Fruit fly (Drosophila melanogaster) whole organism, embryonic: Measurements from ENCODE around the gene Tmep.
A peak's percentile ranks its signal among the peaks of the same experiment; 100 is the strongest.

Source experiments
- Aef1 ChIP-seq: fragments of 200-800 bp; sonication (Bioruptor generic); IDR thresholded peaks from 3 replicates; pipeline ENCODE4 v1.3.6; 2022; ENCODE audit warnings: missing biosample characterization, missing genetic modification characterization
- Atf3 ChIP-seq: fragments of 200-800 bp; sonication (Bioruptor generic); optimal IDR thresholded peaks from 3 replicates; lab custom pipeline; 2016; ENCODE audit warnings: missing biosample characterization, missing genetic modification characterization
- Awh ChIP-seq: fragments of 200-800 bp; sonication (Bioruptor generic); IDR thresholded peaks from 2 replicates; pipeline ENCODE4, ENCODE4 v1.3.6; 2022; ENCODE audit warnings: missing biosample characterization, missing genetic modification characterization
- CG10274 ChIP-seq: fragments of 200-800 bp; sonication (Bioruptor generic); optimal IDR thresholded peaks from 3 replicates; lab custom pipeline; 2017; ENCODE audit warnings: missing biosample characterization, mild to moderate bottlenecking, missing genetic modification characterization
- CG10431 ChIP-seq: fragments of 200-800 bp; sonication (Bioruptor generic); optimal IDR thresholded peaks from 3 replicates; lab custom pipeline; 2018; ENCODE audit warnings: missing biosample characterization, mild to moderate bottlenecking, missing genetic modification characterization
- CG11247 ChIP-seq: fragments of 200-800 bp; sonication (Bioruptor generic); IDR thresholded peaks from 2 replicates; pipeline ENCODE4 v1.3.6; 2022; ENCODE audit warnings: missing biosample characterization, missing genetic modification characterization
- CG11695 ChIP-seq: fragments of 200-800 bp; sonication (Bioruptor generic); IDR thresholded peaks from 3 replicates; pipeline ENCODE4 v1.3.6; 2022; ENCODE audit warnings: missing biosample characterization, missing genetic modification characterization
- CG12391 ChIP-seq: fragments of 200-800 bp; sonication (Bioruptor generic); optimal IDR thresholded peaks from 3 replicates; lab custom pipeline; 2018; ENCODE audit warnings: missing biosample characterization, mild to moderate bottlenecking, missing genetic modification characterization, moderate library complexity
- CG13123 ChIP-seq: fragments of 200-800 bp; sonication (Bioruptor generic); optimal IDR thresholded peaks from 2 replicates; lab custom pipeline; 2016; ENCODE audit warnings: missing biosample characterization, missing genetic modification characterization
- CG14014 ChIP-seq: fragments of 200-800 bp; sonication (Bioruptor generic); IDR thresholded peaks from 2 replicates; pipeline ENCODE4 v1.3.6; 2022; ENCODE audit warnings: missing biosample characterization, missing genetic modification characterization
- CG16813 ChIP-seq: fragments of 200-800 bp; sonication (Bioruptor generic); IDR thresholded peaks from 3 replicates; pipeline ENCODE4 v1.3.6; 2022; ENCODE audit warnings: missing biosample characterization, missing genetic modification characterization; ENCODE audit not compliant: partially characterized antibody
- CG1792 ChIP-seq: fragments of 200-800 bp; sonication (Bioruptor generic); optimal IDR thresholded peaks from 2 replicates; lab custom pipeline; 2016; ENCODE audit warnings: missing biosample characterization, missing genetic modification characterization
- CG2120 ChIP-seq: fragments of 200-800 bp; sonication (Bioruptor generic); optimal IDR thresholded peaks from 3 replicates; lab custom pipeline; 2016; ENCODE audit warnings: missing biosample characterization, missing genetic modification characterization
- CG31441 ChIP-seq: fragments of 200-800 bp; sonication (Bioruptor generic); IDR thresholded peaks from 2 replicates; pipeline ENCODE4 v1.3.6; 2022; ENCODE audit warnings: missing biosample characterization, missing genetic modification characterization
- CG34422 ChIP-seq: fragments of 200-800 bp; sonication (Bioruptor generic); IDR thresholded peaks from 3 replicates; pipeline ENCODE4 v1.3.6; 2022; ENCODE audit warnings: missing biosample characterization, missing genetic modification characterization
- CG3847 ChIP-seq: fragments of 200-800 bp; sonication (Bioruptor generic); IDR thresholded peaks from 2 replicates; pipeline ENCODE4 v1.3.6; 2022; ENCODE audit warnings: missing biosample characterization, missing genetic modification characterization
- CG4730 ChIP-seq: fragments of 200-800 bp; sonication (Bioruptor generic); IDR thresholded peaks from 2 replicates; pipeline ENCODE4 v1.3.6; 2022; ENCODE audit warnings: missing biosample characterization, missing genetic modification characterization
- CG6654 ChIP-seq: fragments of 200-800 bp; sonication (Bioruptor generic); optimal IDR thresholded peaks from 2 replicates; lab custom pipeline; 2017; ENCODE audit warnings: missing biosample characterization, mild to moderate bottlenecking, missing genetic modification characterization
- CG6791 ChIP-seq: fragments of 200-800 bp; sonication (Bioruptor generic); IDR thresholded peaks from 3 replicates; pipeline ENCODE4 v1.3.6; 2022; ENCODE audit warnings: missing biosample characterization, missing genetic modification characterization; ENCODE audit not compliant: partially characterized antibody
- CG7786 ChIP-seq: fragments of 200-800 bp; sonication (Bioruptor generic); optimal IDR thresholded peaks from 2 replicates; lab custom pipeline; 2016; ENCODE audit warnings: missing biosample characterization, missing genetic modification characterization
- CG8478 ChIP-seq: fragments of >200 bp; optimal IDR thresholded peaks from 2 replicates; lab custom pipeline; 2018
- CG8944 ChIP-seq: fragments of 200-800 bp; sonication (Bioruptor generic); optimal IDR thresholded peaks from 3 replicates; lab custom pipeline; 2016; ENCODE audit warnings: missing biosample characterization, missing genetic modification characterization
- CG9215 ChIP-seq: fragments of 200-800 bp; sonication (Bioruptor generic); IDR thresholded peaks from 2 replicates; pipeline ENCODE4 v1.3.6; 2022; ENCODE audit warnings: missing biosample characterization, missing genetic modification characterization
- CG9932 ChIP-seq: fragments of 200-800 bp; sonication (Bioruptor generic); IDR thresholded peaks from 2 replicates; pipeline ENCODE4 v1.3.6; 2022; ENCODE audit warnings: missing biosample characterization, missing genetic modification characterization
- D19B ChIP-seq: fragments of 200-800 bp; sonication (Bioruptor generic); optimal IDR thresholded peaks from 2 replicates; lab custom pipeline; 2017; ENCODE audit warnings: missing biosample characterization, mild to moderate bottlenecking, missing genetic modification characterization
- Dbx ChIP-seq: fragments of 200-800 bp; sonication (Bioruptor generic); IDR thresholded peaks from 3 replicates; pipeline ENCODE4 v1.3.6; 2022; ENCODE audit warnings: missing biosample characterization, missing genetic modification characterization
- Ets65A ChIP-seq: fragments of 200-800 bp; sonication (Bioruptor generic); peaks from one replicate; lab custom pipeline; 2016; ENCODE audit warnings: missing biosample characterization, missing genetic modification characterization
- HHEX ChIP-seq: fragments of 200-800 bp; sonication (Bioruptor generic); optimal IDR thresholded peaks from 3 replicates; lab custom pipeline; 2017; ENCODE audit warnings: missing biosample characterization, mild to moderate bottlenecking, missing genetic modification characterization, missing genetic modification reagents
- Hmx ChIP-seq: fragments of 200-800 bp; sonication (Bioruptor generic); optimal IDR thresholded peaks from 2 replicates; lab custom pipeline; 2016; ENCODE audit warnings: missing biosample characterization, missing genetic modification characterization
- Max ChIP-seq: fragments of 200-800 bp; sonication (Bioruptor generic); optimal IDR thresholded peaks from 2 replicates; lab custom pipeline; 2016; ENCODE audit warnings: missing biosample characterization, mild to moderate bottlenecking, missing genetic modification characterization
- Med ChIP-seq: fragments of 200-800 bp; sonication (Bioruptor generic); peaks from one replicate; lab custom pipeline; 2016; ENCODE audit warnings: missing biosample characterization, missing genetic modification characterization, mild to moderate bottlenecking, inconsistent platforms, moderate library complexity
- NFAT ChIP-seq: fragments of 200-800 bp; sonication (Bioruptor generic); IDR thresholded peaks from 2 replicates; pipeline ENCODE4 v1.3.6; 2022; ENCODE audit warnings: missing biosample characterization, missing genetic modification characterization
- NK7.1 ChIP-seq: fragments of 200-800 bp; sonication (Bioruptor generic); optimal IDR thresholded peaks from 3 replicates; lab custom pipeline; 2016; ENCODE audit warnings: missing biosample characterization, missing genetic modification characterization
- Neu2 ChIP-seq: fragments of 200-800 bp; sonication (Bioruptor generic); optimal IDR thresholded peaks from 3 replicates; lab custom pipeline; 2016; ENCODE audit warnings: missing biosample characterization, missing genetic modification characterization, borderline replicate concordance
- Opbp ChIP-seq: fragments of 200-800 bp; sonication (Bioruptor generic); IDR thresholded peaks from 3 replicates; pipeline ENCODE4 v1.3.6; 2022; ENCODE audit warnings: missing biosample characterization, missing genetic modification characterization; ENCODE audit not compliant: partially characterized antibody
- fd102C ChIP-seq: fragments of 200-800 bp; sonication (Bioruptor generic); optimal IDR thresholded peaks from 2 replicates; lab custom pipeline; 2018; ENCODE audit warnings: missing biosample characterization, mild to moderate bottlenecking, missing genetic modification characterization, moderate library complexity
- gce ChIP-seq: fragments of 200-800 bp; sonication (Bioruptor generic); IDR thresholded peaks from 3 replicates; pipeline ENCODE4 v1.3.6; 2022; ENCODE audit warnings: missing biosample characterization, missing genetic modification characterization
- gem ChIP-seq: fragments of 200-800 bp; sonication (Bioruptor generic); optimal IDR thresholded peaks from 2 replicates; lab custom pipeline; 2019; ENCODE audit warnings: missing biosample characterization, mild to moderate bottlenecking, missing genetic modification characterization, moderate library complexity
- ind ChIP-seq: fragments of 200-800 bp; sonication (Bioruptor generic); optimal IDR thresholded peaks from 3 replicates; lab custom pipeline; 2016; ENCODE audit warnings: missing biosample characterization, missing genetic modification characterization
- lab ChIP-seq: fragments of 200-800 bp; sonication (Bioruptor generic); optimal IDR thresholded peaks from 3 replicates; lab custom pipeline; 2017; ENCODE audit warnings: missing biosample characterization, missing genetic modification characterization, mild to moderate bottlenecking, moderate library complexity, missing genetic modification reagents
- lilli ChIP-seq: fragments of 200-800 bp; sonication (Bioruptor generic); optimal IDR thresholded peaks from 3 replicates; lab custom pipeline; 2016; ENCODE audit warnings: missing biosample characterization, missing genetic modification characterization
- mam ChIP-seq: fragments of 200-800 bp; sonication (Bioruptor generic); optimal IDR thresholded peaks from 3 replicates; lab custom pipeline; 2016; ENCODE audit warnings: missing biosample characterization, missing genetic modification characterization
- nerfin-2 ChIP-seq: fragments of 200-800 bp; sonication (Bioruptor generic); IDR thresholded peaks from 2 replicates; pipeline ENCODE4 v1.3.6; 2022; ENCODE audit warnings: missing biosample characterization, missing genetic modification characterization; ENCODE audit not compliant: partially characterized antibody
- phol ChIP-seq: fragments of 200-800 bp; sonication (Bioruptor generic); optimal IDR thresholded peaks from 3 replicates; lab custom pipeline; 2018; ENCODE audit warnings: missing biosample characterization, mild to moderate bottlenecking, missing genetic modification characterization, moderate library complexity
- run ChIP-seq: fragments of 200-800 bp; sonication (Bioruptor generic); optimal IDR thresholded peaks from 3 replicates; lab custom pipeline; 2018; ENCODE audit warnings: missing biosample characterization, mild to moderate bottlenecking, missing genetic modification characterization
- sd ChIP-seq: fragments of 200-800 bp; sonication (Bioruptor generic); optimal IDR thresholded peaks from 3 replicates; lab custom pipeline; 2018; ENCODE audit warnings: missing biosample characterization, mild to moderate bottlenecking, missing genetic modification characterization, moderate library complexity
- sob ChIP-seq: fragments of 200-800 bp; sonication (Bioruptor generic); IDR thresholded peaks from 2 replicates; pipeline ENCODE4 v1.3.6; 2022; ENCODE audit warnings: missing biosample characterization, missing genetic modification characterization
- tgo ChIP-seq: fragments of 200-800 bp; sonication (Bioruptor generic); IDR thresholded peaks from 3 replicates; pipeline ENCODE4 v1.3.6; 2022; ENCODE audit warnings: missing biosample characterization, missing genetic modification characterization
- tin ChIP-seq: fragments of 200-800 bp; sonication (Bioruptor generic); optimal IDR thresholded peaks from 3 replicates; lab custom pipeline; 2016; ENCODE audit warnings: missing biosample characterization, missing genetic modification characterization
- tio ChIP-seq: fragments of 200-800 bp; sonication (Bioruptor generic); optimal IDR thresholded peaks from 2 replicates; lab custom pipeline; 2017; ENCODE audit warnings: missing biosample characterization, missing genetic modification characterization, inconsistent platforms
- z ChIP-seq: fragments of 200-800 bp; sonication (Bioruptor generic); IDR thresholded peaks from 3 replicates; pipeline ENCODE4 v1.3.6; 2022; ENCODE audit warnings: missing biosample characterization, missing genetic modification characterization
- zfh2 ChIP-seq: fragments of 200-800 bp; sonication (Bioruptor generic); optimal IDR thresholded peaks from 2 replicates; lab custom pipeline; 2016; ENCODE audit warnings: missing biosample characterization, missing genetic modification characterization

Gene Tmep

dm6 chr3L:1609611-1610010 lies 40.6 kb downstream of the Tmep start (continued):
- TF ChIP-seq mam (GFP tag; lab: Kevin White, UChicago) (peak; percentile 45), HHEX (peak; percentile 34), Dbx (GFP tag; lab: Robert Waterston, UW) (peak; percentile 79), CG4730 (GFP tag; lab: Robert Waterston, UW) (no peak), CG7786 (GFP tag; lab: Kevin White, UChicago) (peak; percentile 29), sob (GFP tag; lab: Robert Waterston, UW) (0 out of 2 replicates have a peak, but pooled peaks have one; percentile 43), CG10431 (GFP tag; lab: Kevin White, UChicago) (no peak), tin (GFP tag; lab: Kevin White, UChicago) (no peak), gem (tag; lab: Kevin White, UChicago) (peak; percentile 59), CG31441 (peak; percentile 31; the same call in 1 of the 2 replicates), CG14014 (peak; percentile 54), Opbp (GFP tag; lab: Robert Waterston, UW) (no peak), nerfin-2 (GFP tag; lab: Robert Waterston, UW) (no peak), tgo (GFP tag; lab: Robert Waterston, UW) (peak; percentile 41; the same call in 1 of the 3 replicates), CG8944 (GFP tag; lab: Kevin White, UChicago) (no peak), Awh (GFP tag; lab: Robert Waterston, UW) (no peak), ind (GFP tag; lab: Kevin White, UChicago) (peak; percentile 48), NK7.1 (GFP tag; lab: Kevin White, UChicago) (no peak), CG11247 (GFP tag; lab: Robert Waterston, UW) (no peak), CG13123 (GFP tag; lab: Kevin White, UChicago) (no peak), Neu2 (GFP tag; lab: Kevin White, UChicago) (no peak), Aef1 (peak; percentile 31; the same call in 1 of the 3 replicates), zfh2 (GFP tag; lab: Kevin White, UChicago) (peak; percentile 16), sd (tag; lab: Kevin White, UChicago) (no peak), gce (GFP tag; lab: Robert Waterston, UW) (no peak), CG2120 (GFP tag; lab: Kevin White, UChicago) (peak; percentile 75), Max (GFP tag; lab: Kevin White, UChicago) (no peak), CG10274 (GFP tag; lab: Kevin White, UChicago) (peak; percentile 9), Med (peak; percentile 88), run (tag; lab: Kevin White, UChicago) (no peak), phol (peak; percentile 34), lab (GFP tag; lab: Kevin White, UChicago) (peak; percentile 36), CG1792 (GFP tag; lab: Kevin White, UChicago) (no peak), lilli (GFP tag; lab: Kevin White, UChicago) (peak; percentile 59), CG16813 (GFP tag; lab: Robert Waterston, UW) (no peak), Atf3 (GFP tag; lab: Kevin White, UChicago) (no peak), CG6654 (GFP tag; lab: Kevin White, UChicago) (no peak), CG3847 (GFP tag; lab: Robert Waterston, UW) (peak; percentile 61), D19B (GFP tag; lab: Kevin White, UChicago) (peak; percentile 34), Hmx (GFP tag; lab: Kevin White, UChicago) (no peak), CG6791 (GFP tag; lab: Robert Waterston, UW) (no peak), z (GFP tag; lab: Robert Waterston, UW) (no peak), CG12391 (tag; lab: Kevin White, UChicago) (peak; percentile 34), CG34422 (GFP tag; lab: Robert Waterston, UW) (0 out of 3 replicates have a peak, but pooled peaks have one; percentile 31), tio (GFP tag; lab: Kevin White, UChicago) (no peak), CG9215 (peak; percentile 59; the same call in 1 of the 2 replicates), CG8478 (no peak), Ets65A (GFP tag; lab: Kevin White, UChicago) (peak; percentile 94), CG11695 (peak; percentile 47; the same call in 1 of the 3 replicates), fd102C (GFP tag; lab: Kevin White, UChicago) (no peak), CG9932 (GFP tag; lab: Robert Waterston, UW) (peak; percentile 68), NFAT (GFP tag; lab: Robert Waterston, UW) (peak; percentile 55; the same call in 1 of the 2 replicates)
